Fruit fly (Drosophila melanogaster): ENCODE measurements around the gene Nlg4.

DNA sequence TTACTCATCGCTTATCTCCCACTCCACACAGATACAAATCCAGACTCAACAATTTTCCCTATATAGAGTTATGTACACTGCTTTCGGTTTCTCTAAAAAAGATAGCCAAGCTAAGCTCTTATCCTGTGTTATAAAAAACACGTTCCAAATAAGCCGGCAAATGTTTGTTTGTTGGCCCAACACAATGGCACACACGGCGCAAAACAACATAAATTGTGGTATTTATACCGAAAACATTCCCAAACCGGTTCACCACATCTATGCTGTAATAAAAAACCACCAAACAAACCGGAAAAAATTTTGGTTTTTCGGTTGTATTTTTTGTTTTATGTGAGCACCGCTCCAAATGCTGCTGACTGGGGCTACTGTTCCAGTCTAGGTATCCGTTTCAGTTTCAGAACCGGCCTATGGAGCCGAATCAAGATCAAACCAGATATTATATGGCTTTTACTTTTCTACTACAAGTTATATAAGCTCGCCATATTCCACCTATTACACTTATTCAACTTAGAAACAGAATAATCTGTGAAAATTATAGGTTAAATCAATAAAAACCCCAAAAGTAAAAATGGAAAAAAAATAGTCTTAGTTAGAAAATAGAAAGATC, 54.3 kb downstream of the Nlg4 start:
- TF ChIP-seq dl (GFP tag; optimal IDR thresholded peaks at IDR 0.05; ENCODE audit: insufficient read depth in 1 of 2, partially characterized antibody in 2 of 2): no peak
- TF ChIP-seq Hr83 (GFP tag; optimal IDR thresholded peaks at IDR 0.05; ENCODE audit: poor library complexity, severe bottlenecking): no peak
- TF ChIP-seq psq (GFP tag; optimal IDR thresholded peaks at IDR 0.05): no peak
- no peak for TF ChIP-seq Sp1 (GFP tag; optimal IDR thresholded peaks at IDR 0.05)
- no peak for TF ChIP-seq pan (optimal IDR thresholded peaks at IDR 0.05)
- TF ChIP-seq HLH106 (tag; optimal IDR thresholded peaks at IDR 0.05): no peak
- no peak for TF ChIP-seq dmrt93B (GFP tag; optimal IDR thresholded peaks at IDR 0.05)
- TF ChIP-seq Hr78 (GFP tag; optimal IDR thresholded peaks at IDR 0.05): no peak
- no peak for TF ChIP-seq br (GFP tag; optimal IDR thresholded peaks at IDR 0.05)
- TF ChIP-seq fru (GFP tag; optimal IDR thresholded peaks at IDR 0.05): no peak
